Fruit fly (Drosophila melanogaster): ENCODE results near the gene CG12693.
A peak's percentile ranks its signal among the peaks of the same experiment; 100 is the strongest.

CG12693 gene

dm6 chrX:4366196-4366595 is 36.9 kb upstream of the CG12693 start, which contains the start of gene CG3626 (continued):
- TF ChIP-seq run (tag; optimal IDR thresholded peaks at IDR 0.05): no peak
- no peak for TF ChIP-seq onecut (GFP tag; IDR thresholded peaks at IDR 0.05)
- TF ChIP-seq CG18599 (GFP tag; optimal IDR thresholded peaks at IDR 0.05): no peak
- no peak for TF ChIP-seq CG2889 (GFP tag; IDR thresholded peaks at IDR 0.05)
- TF ChIP-seq CG6765 (GFP tag; optimal IDR thresholded peaks at IDR 0.05): no peak
- no peak for TF ChIP-seq stc (GFP tag; IDR thresholded peaks at IDR 0.05)
- no peak for TF ChIP-seq D19A (tag; optimal IDR thresholded peaks at IDR 0.05)
- TF ChIP-seq luna (GFP tag; optimal IDR thresholded peaks at IDR 0.05): no peak
- TF ChIP-seq CG34376 (GFP tag; optimal IDR thresholded peaks at IDR 0.05): peak; percentile 4
- TF ChIP-seq Sry-δ (GFP tag; optimal IDR thresholded peaks at IDR 0.05): peak; percentile 97
- TF ChIP-seq sim (GFP tag; IDR thresholded peaks at IDR 0.05): no peak
- peak; percentile 53 for TF ChIP-seq mam (GFP tag; optimal IDR thresholded peaks at IDR 0.05)
- no peak for TF ChIP-seq lbe (GFP tag; optimal IDR thresholded peaks at IDR 0.05)
- TF ChIP-seq row (GFP tag; IDR thresholded peaks at IDR 0.05): no peak
- peak; percentile 82 for TF ChIP-seq HmgZ (tag; optimal IDR thresholded peaks at IDR 0.05)
- TF ChIP-seq CG7786 (GFP tag; optimal IDR thresholded peaks at IDR 0.05): peak; percentile 11
- no peak for TF ChIP-seq lola (GFP tag; optimal IDR thresholded peaks at IDR 0.05)
- TF ChIP-seq chm (GFP tag; IDR thresholded peaks at IDR 0.05): no peak
- no peak for TF ChIP-seq CG2202 (tag; optimal IDR thresholded peaks at IDR 0.05)
- no peak for TF ChIP-seq exex (tag; optimal IDR thresholded peaks at IDR 0.05)
- TF ChIP-seq CG1024 (GFP tag; IDR thresholded peaks at IDR 0.05): no peak
- TF ChIP-seq Hr39 (optimal IDR thresholded peaks at IDR 0.05): no peak
- TF ChIP-seq CG17612 (GFP tag; IDR thresholded peaks at IDR 0.05): no peak
- no peak for TF ChIP-seq CG11504 (tag; optimal IDR thresholded peaks at IDR 0.05)
- no peak for TF ChIP-seq prd (optimal IDR thresholded peaks at IDR 0.05)
- TF ChIP-seq prd (GFP tag; IDR thresholded peaks at IDR 0.05): no peak
- TF ChIP-seq trem (tag; optimal IDR thresholded peaks at IDR 0.05): peak; percentile 69
- peak; percentile 41 for TF ChIP-seq sens (GFP tag)
- no peak; the same call in 1 of the 2 replicates for TF ChIP-seq Rfx (GFP tag; IDR thresholded peaks at IDR 0.05)
- TF ChIP-seq Ssrp (tag; optimal IDR thresholded peaks at IDR 0.05): no peak
- no peak for TF ChIP-seq CG10366 (GFP tag; IDR thresholded peaks at IDR 0.05)
- TF ChIP-seq CG16813 (GFP tag; IDR thresholded peaks at IDR 0.05; ENCODE audit: partially characterized antibody): peak; percentile 85
- TF ChIP-seq CG18619 (GFP tag; optimal IDR thresholded peaks at IDR 0.05): no peak
- no peak for TF ChIP-seq Dip2 (GFP tag; IDR thresholded peaks at IDR 0.05)
- no peak for TF ChIP-seq Awh (GFP tag; IDR thresholded peaks at IDR 0.05)
- TF ChIP-seq CG5245 (GFP tag; optimal IDR thresholded peaks at IDR 0.05): no peak
- TF ChIP-seq BtbVII (GFP tag; optimal IDR thresholded peaks at IDR 0.05): no peak
- no peak for TF ChIP-seq CG3065 (GFP tag; optimal IDR thresholded peaks at IDR 0.05)

- TF ChIP-seq CG4707 (GFP tag; optimal IDR thresholded peaks at IDR 0.05) (no peak), lov (optimal IDR thresholded peaks at IDR 0.05) (no peak), lov (GFP tag; IDR thresholded peaks at IDR 0.05) (no peak), fu2 (GFP tag; optimal IDR thresholded peaks at IDR 0.05) (no peak), chinmo (GFP tag; IDR thresholded peaks at IDR 0.05; ENCODE audit: partially characterized antibody) (no peak), E2f1 (GFP tag; IDR thresholded peaks at IDR 0.05) (no peak), Max (GFP tag; optimal IDR thresholded peaks at IDR 0.05) (no peak), CG31441 (GFP tag; IDR thresholded peaks at IDR 0.05) (no peak), CG1647 (GFP tag; optimal IDR thresholded peaks at IDR 0.05) (no peak)
Observed at dm6 chrX:4358515-4358914, 29.3 kb upstream of the CG12693 start.
